Fruit fly (Drosophila melanogaster) whole organism, embryonic: ENCODE data around the gene dbe.

Experiments
- Awh ChIP-seq: fragments of 200-800 bp; sonication (Bioruptor generic); IDR thresholded peaks from 2 replicates; pipeline ENCODE4, ENCODE4 v1.3.6; 2022; ENCODE audit warnings: missing biosample characterization, missing genetic modification characterization
- CG10543 ChIP-seq: fragments of 200-800 bp; sonication (Bioruptor generic); optimal IDR thresholded peaks from 3 replicates; lab custom pipeline; 2017; ENCODE audit warnings: missing biosample characterization, mild to moderate bottlenecking, missing genetic modification characterization, moderate library complexity
- CG11093 ChIP-seq: fragments of 200-800 bp; sonication (Bioruptor generic); IDR thresholded peaks from 3 replicates; pipeline ENCODE4 v1.3.6; 2022; ENCODE audit warnings: missing biosample characterization, missing genetic modification characterization
- CG12104 ChIP-seq: fragments of 200-800 bp; sonication (Bioruptor generic); optimal IDR thresholded peaks from 3 replicates; lab custom pipeline; 2016; ENCODE audit warnings: missing biosample characterization, missing genetic modification characterization
- CG12659 ChIP-seq: fragments of 200-800 bp; sonication (Bioruptor generic); optimal IDR thresholded peaks from 3 replicates; lab custom pipeline; 2017; ENCODE audit warnings: mild to moderate bottlenecking, missing biosample characterization, missing genetic modification reagents, missing genetic modification characterization
- CG15479 ChIP-seq: fragments of 200-800 bp; sonication (Bioruptor generic); optimal IDR thresholded peaks from 3 replicates; lab custom pipeline; 2019; ENCODE audit warnings: missing biosample characterization, mild to moderate bottlenecking, missing genetic modification characterization, moderate library complexity
- CG17359 ChIP-seq: fragments of 200-800 bp; sonication (Bioruptor generic); optimal IDR thresholded peaks from 3 replicates; lab custom pipeline; 2018; ENCODE audit warnings: missing biosample characterization, mild to moderate bottlenecking, missing genetic modification characterization, moderate library complexity
- CG18262 ChIP-seq: fragments of 200-800 bp; optimal IDR thresholded peaks from 3 replicates; lab custom pipeline; 2019; ENCODE audit warnings: missing biosample characterization, mild to moderate bottlenecking, missing genetic modification characterization, moderate library complexity
- CG2202 ChIP-seq: fragments of 200-800 bp; sonication (Bioruptor generic); optimal IDR thresholded peaks from 2 replicates; lab custom pipeline; 2018; ENCODE audit warnings: missing biosample characterization, mild to moderate bottlenecking, missing genetic modification characterization
- CG2712 ChIP-seq: fragments of 200-800 bp; optimal IDR thresholded peaks from 3 replicates; lab custom pipeline; 2019; ENCODE audit warnings: missing biosample characterization, mild to moderate bottlenecking, missing genetic modification characterization, moderate library complexity
- CG2875 ChIP-seq: fragments of 200-800 bp; sonication (Bioruptor generic); optimal IDR thresholded peaks from 2 replicates; lab custom pipeline; 2017; ENCODE audit warnings: missing biosample characterization, mild to moderate bottlenecking, missing genetic modification characterization, missing genetic modification reagents
- CG30403 ChIP-seq: fragments of 200-800 bp; sonication (Bioruptor generic); optimal IDR thresholded peaks from 3 replicates; lab custom pipeline; 2016; ENCODE audit warnings: missing biosample characterization, missing genetic modification characterization
- CG3407 ChIP-seq: fragments of 200-800 bp; sonication (Bioruptor generic); optimal IDR thresholded peaks from 2 replicates; lab custom pipeline; 2018; ENCODE audit warnings: missing biosample characterization, mild to moderate bottlenecking, missing genetic modification characterization
- CG4424 ChIP-seq: fragments of 200-800 bp; sonication (Bioruptor generic); optimal IDR thresholded peaks from 3 replicates; lab custom pipeline; 2016; ENCODE audit warnings: missing biosample characterization, missing genetic modification characterization
- CG4854 ChIP-seq: fragments of 200-800 bp; sonication (Bioruptor generic); optimal IDR thresholded peaks from 2 replicates; lab custom pipeline; 2016; ENCODE audit warnings: missing biosample characterization, missing genetic modification characterization, inconsistent platforms
- Chrac-16 ChIP-seq: fragments of 200-800 bp; sonication (Bioruptor generic); optimal IDR thresholded peaks from 3 replicates; lab custom pipeline; 2016; ENCODE audit warnings: missing biosample characterization, missing genetic modification characterization
- Hr78 ChIP-seq, 2 experiments: fragments of 200-800 bp in 1 of 2; fragments of >200 bp in 1 of 2; sonication (Bioruptor generic) in 1 of 2; optimal IDR thresholded peaks; 2 replicates each; lab custom pipeline; 2017 to 2019; ENCODE audit warnings: missing biosample characterization in 2 of 2, missing genetic modification characterization in 2 of 2, mild to moderate bottlenecking in 1 of 2, moderate library complexity in 1 of 2
- Hsf ChIP-seq: fragments of 200-800 bp; sonication (Bioruptor generic); optimal IDR thresholded peaks from 3 replicates; lab custom pipeline; 2016; ENCODE audit warnings: missing biosample characterization, missing genetic modification characterization
- Kr ChIP-seq: fragments of 200-800 bp; sonication (Bioruptor generic); optimal IDR thresholded peaks from 2 replicates; lab custom pipeline; 2017; ENCODE audit warnings: missing biosample characterization, mild to moderate bottlenecking, missing genetic modification characterization
- NK7.1 ChIP-seq: fragments of 200-800 bp; sonication (Bioruptor generic); optimal IDR thresholded peaks from 3 replicates; lab custom pipeline; 2016; ENCODE audit warnings: missing biosample characterization, missing genetic modification characterization
- Nf-YB ChIP-seq: fragments of 200-800 bp; sonication (Bioruptor generic); optimal IDR thresholded peaks from 3 replicates; lab custom pipeline; 2019; ENCODE audit warnings: missing biosample characterization, mild to moderate bottlenecking, missing genetic modification characterization, moderate library complexity
- Oli ChIP-seq: fragments of 200-800 bp; sonication (Bioruptor generic); optimal IDR thresholded peaks from 2 replicates; lab custom pipeline; 2018; ENCODE audit warnings: missing biosample characterization, mild to moderate bottlenecking, missing genetic modification characterization, moderate library complexity
- PHDP ChIP-seq: fragments of 200-800 bp; sonication (Bioruptor generic); optimal IDR thresholded peaks from 3 replicates; lab custom pipeline; 2018; ENCODE audit warnings: missing biosample characterization, mild to moderate bottlenecking, missing genetic modification characterization, moderate library complexity
- Sox102F ChIP-seq: fragments of 200-800 bp; sonication (Bioruptor generic); optimal IDR thresholded peaks from 2 replicates; lab custom pipeline; 2018; ENCODE audit warnings: missing biosample characterization, mild to moderate bottlenecking, missing genetic modification characterization, moderate library complexity
- Usf ChIP-seq: fragments of 200-800 bp; sonication (Bioruptor generic); optimal IDR thresholded peaks from 2 replicates; lab custom pipeline; 2017; ENCODE audit warnings: missing genotype, missing biosample characterization, missing genetic modification characterization
- bsh ChIP-seq, 2 experiments: fragments of 200-800 bp; sonication (Bioruptor generic); optimal IDR thresholded peaks; 2 replicates each; lab custom pipeline; 2017 to 2018; ENCODE audit warnings: mild to moderate bottlenecking in 2 of 2, missing biosample characterization in 2 of 2, missing genetic modification characterization in 2 of 2, moderate library complexity in 1 of 2
- cas ChIP-seq: fragments of 200-800 bp; sonication (Bioruptor generic); IDR thresholded peaks from 2 replicates; pipeline ENCODE4 v1.3.6; 2022; ENCODE audit warnings: missing biosample characterization, missing genetic modification characterization
- cato ChIP-seq: fragments of 200-800 bp; sonication (Bioruptor generic); optimal IDR thresholded peaks from 2 replicates; lab custom pipeline; 2016; ENCODE audit warnings: missing biosample characterization, missing genetic modification characterization, borderline replicate concordance
- chif ChIP-seq, 2 experiments: fragments of 200-800 bp; sonication (Bioruptor generic); optimal IDR thresholded peaks; 3 replicates each; lab custom pipeline; 2016; ENCODE audit warnings: missing biosample characterization in 2 of 2, missing genetic modification characterization in 2 of 2
- dysf ChIP-seq: fragments of 200-800 bp; sonication (Bioruptor generic); IDR thresholded peaks from 3 replicates; pipeline ENCODE4 v1.3.6; 2022; ENCODE audit warnings: missing biosample characterization, missing genetic modification characterization
- exex ChIP-seq: fragments of 200-800 bp; sonication (Bioruptor generic); optimal IDR thresholded peaks from 4 replicates; lab custom pipeline; 2018; ENCODE audit warnings: missing biosample characterization, mild to moderate bottlenecking, missing genetic modification characterization, moderate library complexity
- fd96Cb ChIP-seq: fragments of 200-800 bp; sonication (Bioruptor generic); optimal IDR thresholded peaks from 2 replicates; lab custom pipeline; 2018; ENCODE audit warnings: missing biosample characterization, mild to moderate bottlenecking, missing genetic modification characterization, moderate library complexity
- gem ChIP-seq: fragments of 200-800 bp; sonication (Bioruptor generic); optimal IDR thresholded peaks from 2 replicates; lab custom pipeline; 2019; ENCODE audit warnings: missing biosample characterization, mild to moderate bottlenecking, missing genetic modification characterization, moderate library complexity
- kni ChIP-seq: fragments of 200-800 bp; sonication (Bioruptor generic); optimal IDR thresholded peaks from 3 replicates; lab custom pipeline; 2017; ENCODE audit warnings: mild to moderate bottlenecking, missing biosample characterization, missing genetic modification reagents, missing genetic modification characterization
- lov ChIP-seq, 2 experiments: fragments of 200-800 bp in 1 of 2; fragments of >200 bp in 1 of 2; sonication (Bioruptor generic) in 1 of 2; IDR thresholded peaks in 1 of 2; optimal IDR thresholded peaks in 1 of 2; 2 replicates in 1 of 2; 3 replicates in 1 of 2; pipeline versions ENCODE4 v1.3.6 to Lab custom; 2017 to 2022; ENCODE audit warnings: missing biosample characterization in 1 of 2, missing genetic modification characterization in 1 of 2
- nerfin-1 ChIP-seq: fragments of 200-800 bp; sonication (Bioruptor generic); optimal IDR thresholded peaks from 3 replicates; lab custom pipeline; 2019; ENCODE audit warnings: missing biosample characterization, mild to moderate bottlenecking, missing genetic modification characterization, moderate library complexity
- oc ChIP-seq: fragments of 200-800 bp; sonication (Bioruptor generic); optimal IDR thresholded peaks from 2 replicates; lab custom pipeline; 2018; ENCODE audit warnings: missing biosample characterization, mild to moderate bottlenecking, missing genetic modification characterization, moderate library complexity
- odd ChIP-seq: fragments of 200-800 bp; sonication (Bioruptor generic); optimal IDR thresholded peaks from 2 replicates; lab custom pipeline; 2017; ENCODE audit warnings: missing biosample characterization, mild to moderate bottlenecking, missing genetic modification characterization
- psq ChIP-seq: fragments of 200-800 bp; sonication (Bioruptor generic); optimal IDR thresholded peaks from 2 replicates; lab custom pipeline; 2017; ENCODE audit warnings: missing biosample characterization, missing genetic modification characterization
- salm ChIP-seq: fragments of 200-800 bp; sonication (Bioruptor generic); optimal IDR thresholded peaks from 2 replicates; lab custom pipeline; 2018; ENCODE audit warnings: missing biosample characterization, mild to moderate bottlenecking, missing genetic modification characterization
- sens ChIP-seq: fragments of 200-800 bp; sonication (Bioruptor generic); peaks from one replicate; lab custom pipeline; 2016; ENCODE audit warnings: missing biosample characterization, missing genetic modification characterization
- seq ChIP-seq: fragments of 200-800 bp; sonication (Bioruptor generic); IDR thresholded peaks from 2 replicates; pipeline ENCODE4 v1.3.6; 2022; ENCODE audit warnings: missing biosample characterization, missing genetic modification characterization
- so ChIP-seq: fragments of 200-800 bp; sonication (Bioruptor generic); IDR thresholded peaks from 3 replicates; pipeline ENCODE4 v1.3.6; 2022; ENCODE audit warnings: missing biosample characterization, missing genetic modification characterization
- tap ChIP-seq: fragments of 200-800 bp; optimal IDR thresholded peaks from 3 replicates; lab custom pipeline; 2019; ENCODE audit warnings: missing biosample characterization, mild to moderate bottlenecking, missing genetic modification characterization, moderate library complexity
- tin ChIP-seq: fragments of 200-800 bp; sonication (Bioruptor generic); optimal IDR thresholded peaks from 3 replicates; lab custom pipeline; 2016; ENCODE audit warnings: missing biosample characterization, missing genetic modification characterization
- trem ChIP-seq: fragments of 200-800 bp; optimal IDR thresholded peaks from 3 replicates; lab custom pipeline; 2019; ENCODE audit warnings: missing biosample characterization, mild to moderate bottlenecking, missing genetic modification characterization, moderate library complexity
- vvl ChIP-seq: fragments of 200-800 bp; sonication (Bioruptor generic); IDR thresholded peaks from 2 replicates; pipeline ENCODE4 v1.3.6; 2022; ENCODE audit warnings: missing biosample characterization, missing genetic modification characterization

The dbe gene

DNA sequence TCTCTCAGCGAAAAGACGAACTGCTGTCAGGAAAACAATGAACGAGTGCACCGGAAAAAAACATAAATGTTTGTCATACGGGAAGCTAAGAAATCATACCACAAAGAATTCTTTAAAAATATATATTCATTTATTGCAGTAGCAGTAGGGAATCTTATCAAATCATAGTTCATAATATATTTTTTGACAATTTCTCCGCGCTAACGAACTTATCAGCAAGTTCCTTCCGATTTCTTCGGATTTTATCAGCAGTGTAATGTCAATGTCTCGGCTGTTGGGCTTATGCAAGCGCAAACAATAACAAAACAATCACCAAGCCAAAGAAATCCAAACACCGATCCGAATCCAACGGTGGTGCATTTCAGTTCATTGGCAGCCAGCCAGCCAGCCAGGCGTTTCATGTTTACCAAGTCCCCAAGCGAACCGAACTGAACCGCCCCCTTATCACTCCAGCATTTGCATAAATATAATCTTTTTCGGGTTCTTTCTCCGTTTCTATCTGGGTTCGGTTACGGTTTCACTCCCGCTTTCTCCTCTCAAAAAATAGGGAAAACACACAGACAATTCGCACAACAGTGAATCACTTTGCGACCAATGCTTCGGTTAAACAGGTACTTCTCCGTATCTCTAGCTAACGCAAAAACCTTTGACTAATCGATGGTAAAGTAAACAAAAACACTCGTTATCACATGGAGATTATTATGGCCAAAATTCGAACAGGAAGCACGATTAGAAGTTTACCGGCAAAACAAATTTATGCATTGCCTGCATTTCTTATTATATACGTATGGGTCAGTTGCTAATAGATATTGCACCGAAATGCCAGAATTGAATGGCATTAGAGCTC lies 41.9 kb downstream of the dbe start (continued):
- no peak for TF ChIP-seq Usf (GFP tag; lab: Kevin White, UChicago)
- TF ChIP-seq odd (GFP tag; lab: Kevin White, UChicago) = peak; percentile 29
- peak; percentile 30 for TF ChIP-seq CG4424
- TF ChIP-seq Hsf = peak; percentile 50
- TF ChIP-seq lov (optimal IDR thresholded peaks at IDR 0.05; lab: Kevin White, UChicago) = no peak
- 0 out of 3 replicates have a peak, but pooled peaks have one; percentile 17 for TF ChIP-seq lov (GFP tag; IDR thresholded peaks at IDR 0.05; lab: Robert Waterston, UW)
- peak; percentile 20 for TF ChIP-seq Nf-YB
- peak; percentile 15 for TF ChIP-seq tin (GFP tag; lab: Kevin White, UChicago)
- TF ChIP-seq exex (tag; lab: Kevin White, UChicago) = peak; percentile 61
- TF ChIP-seq seq = 0 out of 2 replicates have a peak, but pooled peaks have one; percentile 21
- TF ChIP-seq salm (tag; lab: Kevin White, UChicago) = peak; percentile 44
- no peak for TF ChIP-seq psq (GFP tag; lab: Kevin White, UChicago)
- peak; percentile 27 for TF ChIP-seq Kr (GFP tag; lab: Kevin White, UChicago)
- TF ChIP-seq CG18262 (tag; lab: Kevin White, UChicago) = peak; percentile 66
- peak; percentile 42 for TF ChIP-seq CG15479 (GFP tag; lab: Kevin White, UChicago)
- peak in 1 of 2 experiments; percentile 68 for TF ChIP-seq Hr78 (GFP tag; optimal IDR thresholded peaks at IDR 0.05; lab: Kevin White, UChicago)
- TF ChIP-seq NK7.1 (GFP tag; lab: Kevin White, UChicago) = no peak
- peak; percentile 90 for TF ChIP-seq Sox102F (GFP tag; lab: Kevin White, UChicago)
- peak; percentile 31; the same call in 1 of the 2 replicates for TF ChIP-seq vvl (GFP tag; lab: Robert Waterston, UW)
- peak; percentile 8 for TF ChIP-seq trem (tag; lab: Kevin White, UChicago)
- TF ChIP-seq Oli (tag; lab: Kevin White, UChicago) = peak; percentile 54
- peak; percentile 15 for TF ChIP-seq kni
- TF ChIP-seq CG30403 (GFP tag; lab: Kevin White, UChicago) = peak; percentile 63
- TF ChIP-seq chif (GFP tag; optimal IDR thresholded peaks at IDR 0.05; lab: Kevin White, UChicago) = peak; percentile 7 to 34
- peak; percentile 18 for TF ChIP-seq cato (GFP tag; lab: Kevin White, UChicago)
- no peak for TF ChIP-seq CG10543 (GFP tag; lab: Kevin White, UChicago)
- TF ChIP-seq sens (GFP tag; lab: Kevin White, UChicago) = peak; percentile 94
- no peak for TF ChIP-seq CG11093 (GFP tag; lab: Robert Waterston, UW)
- 0 out of 2 replicates have a peak, but pooled peaks have one; percentile 23 for TF ChIP-seq Awh
- no peak for TF ChIP-seq dysf (GFP tag; lab: Robert Waterston, UW)
- TF ChIP-seq Chrac-16 (GFP tag; lab: Kevin White, UChicago) = peak; percentile 49
- TF ChIP-seq gem (tag; lab: Kevin White, UChicago) = peak; percentile 84
- TF ChIP-seq CG2712 (tag; lab: Kevin White, UChicago) = peak; percentile 63
- peak; percentile 10 for TF ChIP-seq CG4854
- TF ChIP-seq bsh (GFP tag; optimal IDR thresholded peaks at IDR 0.05; lab: Kevin White, UChicago) = peak in 1 of 2 experiments; percentile 60
- TF ChIP-seq oc = peak; percentile 57
- 0 out of 3 replicates have a peak, but pooled peaks have one; percentile 11 for TF ChIP-seq so (GFP tag; lab: Robert Waterston, UW)
- peak; percentile 17 for TF ChIP-seq CG12659
- TF ChIP-seq fd96Cb = peak; percentile 39
- peak; percentile 57 for TF ChIP-seq CG3407 (GFP tag; lab: Kevin White, UChicago)
- TF ChIP-seq PHDP (tag; lab: Kevin White, UChicago) = peak; percentile 71
- peak; percentile 25 for TF ChIP-seq CG17359
- peak; percentile 33 for TF ChIP-seq nerfin-1 (tag; lab: Kevin White, UChicago)
- no peak for TF ChIP-seq CG12104
- TF ChIP-seq CG2875 = peak; percentile 66
- no peak for TF ChIP-seq cas (GFP tag; lab: Robert Waterston, UW)
- peak; percentile 54 for TF ChIP-seq CG2202
- TF ChIP-seq tap (tag; lab: Kevin White, UChicago) = peak; percentile 44
